Fruit fly (Drosophila melanogaster) whole organism, wandering third instar larva: Measurements from ENCODE around the gene CG4382.

Experiments used
- CG32264 ChIP-seq: fragments of 200-800 bp; sonication (Bioruptor generic); optimal IDR thresholded peaks from 2 replicates; lab custom pipeline; 2016; ENCODE audit warnings: missing biosample characterization, missing genetic modification characterization
- GATAd ChIP-seq: sonication (Bioruptor generic); optimal IDR thresholded peaks from 2 replicates; lab custom pipeline; 2016; ENCODE audit warnings: missing biosample characterization, missing genetic modification characterization
- Hr78 ChIP-seq: fragments of >200 bp; optimal IDR thresholded peaks from 2 replicates; lab custom pipeline; 2017; ENCODE audit warnings: missing biosample characterization, missing genetic modification characterization
- Hr83 ChIP-seq: fragments of 200-300 bp; sonication (Bioruptor generic); optimal IDR thresholded peaks from 2 replicates; lab custom pipeline; 2016; ENCODE audit warnings: missing biosample characterization, mild to moderate bottlenecking, missing genetic modification characterization, moderate library complexity; ENCODE audit not compliant: poor library complexity, severe bottlenecking
- Jra ChIP-seq: sonication (Bioruptor generic); optimal IDR thresholded peaks from 2 replicates; lab custom pipeline; 2016; ENCODE audit warnings: missing biosample characterization, missing genetic modification characterization
- N ChIP-seq: fragments of >200 bp; optimal IDR thresholded peaks from 2 replicates; lab custom pipeline; 2018; ENCODE audit warnings: missing biosample characterization, missing external identifiers, missing genetic modification characterization
- OdsH ChIP-seq: fragments of 200-800 bp; sonication (Bioruptor generic); optimal IDR thresholded peaks from 2 replicates; lab custom pipeline; 2016; ENCODE audit warnings: missing biosample characterization, mild to moderate bottlenecking, missing genetic modification characterization
- dl ChIP-seq, 2 experiments: fragments of 175-275, 200-275 bp in 1 of 2; fragments of 200-275 bp in 1 of 2; sonication (Bioruptor generic); optimal IDR thresholded peaks; lab custom pipeline; 2018; ENCODE audit warnings: mild to moderate bottlenecking in 2 of 2, missing biosample characterization in 2 of 2, missing genetic modification characterization in 2 of 2, moderate library complexity in 2 of 2; ENCODE audit not compliant: partially characterized antibody in 2 of 2, insufficient read depth in 1 of 2
- jim ChIP-seq: fragments of 175-275, 200-325 bp; sonication (Bioruptor generic); optimal IDR thresholded peaks from 2 replicates; lab custom pipeline; 2016; ENCODE audit warnings: missing biosample characterization, mild to moderate bottlenecking, missing genetic modification characterization
- pan ChIP-seq: fragments of >200 bp; optimal IDR thresholded peaks from 2 replicates; lab custom pipeline; 2017
- rgr ChIP-seq: fragments of 200-800 bp; sonication (Bioruptor generic); optimal IDR thresholded peaks from 3 replicates; lab custom pipeline; 2016; ENCODE audit warnings: missing biosample characterization, mild to moderate bottlenecking, missing genetic modification characterization
- sage ChIP-seq: fragments of 200-800 bp; sonication (Bioruptor generic); optimal IDR thresholded peaks from 2 replicates; lab custom pipeline; 2016; ENCODE audit warnings: missing biosample characterization, mild to moderate bottlenecking, missing genetic modification characterization
- usp ChIP-seq: fragments of >200 bp; optimal IDR thresholded peaks from 2 replicates; lab custom pipeline; 2017; ENCODE audit warnings: missing biosample characterization, missing genetic modification characterization

DNA sequence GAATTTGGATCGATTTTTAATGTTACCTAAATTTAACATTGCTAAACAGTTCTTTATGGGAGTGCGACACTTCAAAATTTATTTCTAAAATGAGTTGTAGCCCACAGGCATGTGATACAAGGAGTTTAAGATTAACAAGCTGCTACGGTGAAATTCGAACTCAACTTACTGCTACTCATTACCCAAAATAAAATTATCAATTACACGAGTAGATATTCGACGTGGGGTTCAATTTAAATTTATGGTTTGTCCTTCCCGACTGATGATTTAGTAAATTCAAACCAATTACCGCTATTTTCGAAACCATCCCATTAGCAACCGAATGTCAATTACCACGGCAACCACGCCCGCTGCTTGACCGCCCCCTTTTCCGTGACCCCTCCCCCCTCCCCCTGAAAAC, 24.5 kb upstream of the CG4382 start, which contains the start of gene CG31882:
- TF ChIP-seq jim (GFP tag; lab: Kevin White, UChicago), result no peak
- TF ChIP-seq OdsH (GFP tag; lab: Kevin White, UChicago), result no peak
- no peak for TF ChIP-seq CG32264 (GFP tag; lab: Kevin White, UChicago)
- no peak for TF ChIP-seq Hr78 (GFP tag; lab: Kevin White, UChicago)
- TF ChIP-seq usp (GFP tag; lab: Kevin White, UChicago), result no peak
- TF ChIP-seq dl (GFP tag; optimal IDR thresholded peaks at IDR 0.05; lab: Kevin White, UChicago; ENCODE audit: insufficient read depth in 1 of 2, partially characterized antibody in 2 of 2), result no peak
- TF ChIP-seq sage (GFP tag; lab: Kevin White, UChicago), result no peak
- TF ChIP-seq pan (lab: Kevin White, UChicago), result no peak
- no peak for TF ChIP-seq Jra (GFP tag; lab: Kevin White, UChicago)
- no peak for TF ChIP-seq N
- TF ChIP-seq GATAd (GFP tag; lab: Kevin White, UChicago), result no peak
- TF ChIP-seq rgr (GFP tag; lab: Kevin White, UChicago), result no peak
- TF ChIP-seq Hr83, result no peak
